Worm (Caenorhabditis elegans) whole organism, young adult: ENCODE results near the gene mfn-1.

Experiments used
- C06A6.2 ChIP-seq: fragments of 200-800 bp; sonication (Bioruptor generic); conservative IDR thresholded peaks from 2 replicates; pipeline ENCODE4 v1.3.6; 2022; ENCODE audit warnings: missing genetic modification characterization, missing compliant biosample characterization
- C17E4.6 ChIP-seq: fragments of 200-800 bp; sonication (Bioruptor generic); IDR thresholded peaks from 2 replicates; pipeline ENCODE4 v1.3.6; 2022; ENCODE audit warnings: missing genetic modification reagents, missing genetic modification characterization, missing compliant biosample characterization
- F22D6.2 ChIP-seq: sonication (generic microtip); optimal IDR thresholded peaks from 2 replicates; lab custom pipeline; 2016; ENCODE audit warnings: mild to moderate bottlenecking, missing genetic modification characterization, missing compliant biosample characterization
- F33H1.4 ChIP-seq: fragments of 200-800 bp; sonication (Bioruptor generic); IDR thresholded peaks from 2 replicates; pipeline ENCODE4 v1.3.6; 2022; ENCODE audit warnings: missing genetic modification reagents, missing genetic modification characterization, missing compliant biosample characterization
- F39B2.1 ChIP-seq: fragments of 200-800 bp; sonication (Bioruptor generic); IDR thresholded peaks from 2 replicates; pipeline ENCODE4 v1.3.6; 2022; ENCODE audit warnings: missing genetic modification reagents, missing genetic modification characterization, missing compliant biosample characterization
- F57A8.1 ChIP-seq: fragments of 200-800 bp; sonication (Bioruptor generic); optimal IDR thresholded peaks from 2 replicates; lab custom pipeline; 2018; ENCODE audit warnings: mild to moderate bottlenecking, missing genetic modification characterization, moderate library complexity, missing compliant biosample characterization
- K12H6.12 ChIP-seq: fragments of 200-800 bp; sonication (Bioruptor generic); optimal IDR thresholded peaks from 2 replicates; lab custom pipeline; 2018; ENCODE audit warnings: mild to moderate bottlenecking, missing genetic modification characterization, missing compliant biosample characterization
- Y56A3A.18 ChIP-seq: fragments of 200-800 bp; sonication (Bioruptor generic); IDR thresholded peaks from 2 replicates; pipeline ENCODE4 v1.3.6; 2022; ENCODE audit warnings: missing genetic modification reagents, missing genetic modification characterization, missing compliant biosample characterization
- Y95B8A.8 ChIP-seq: fragments of 200-800 bp; sonication (Bioruptor generic); IDR thresholded peaks from 2 replicates; pipeline ENCODE4 v1.3.6; 2022; ENCODE audit warnings: missing genetic modification reagents, missing genetic modification characterization, missing compliant biosample characterization
- aptf-3 ChIP-seq: fragments of 200-800 bp; sonication (Bioruptor generic); IDR thresholded peaks from 2 replicates; pipeline ENCODE4 v1.3.6; 2022; ENCODE audit warnings: missing genetic modification characterization, missing compliant biosample characterization
- attf-3 ChIP-seq: fragments of 200-800 bp; sonication (Bioruptor generic); conservative IDR thresholded peaks from 2 replicates; pipeline ENCODE4 v1.3.6; 2022; ENCODE audit warnings: missing genetic modification reagents, missing genetic modification characterization, missing compliant biosample characterization
- ceh-27 ChIP-seq: fragments of 200-800 bp; sonication (Bioruptor generic); optimal IDR thresholded peaks from 2 replicates; lab custom pipeline; 2018; ENCODE audit warnings: mild to moderate bottlenecking, missing genetic modification characterization, moderate library complexity, missing compliant biosample characterization
- egrh-3 ChIP-seq: fragments of 200-800 bp; sonication (Bioruptor generic); IDR thresholded peaks from 2 replicates; pipeline ENCODE4 v1.3.6; 2022; ENCODE audit warnings: missing genetic modification reagents, missing genetic modification characterization, missing compliant biosample characterization
- fkh-3 ChIP-seq: sonication (generic microtip); optimal IDR thresholded peaks from 2 replicates; lab custom pipeline; 2016; ENCODE audit warnings: mild to moderate bottlenecking, missing genetic modification characterization, missing compliant biosample characterization
- gei-17 ChIP-seq: fragments of 200-800 bp; sonication (Bioruptor generic); optimal IDR thresholded peaks from 2 replicates; lab custom pipeline; 2018; ENCODE audit warnings: mild to moderate bottlenecking, missing genetic modification characterization, missing compliant biosample characterization
- hrde-1 ChIP-seq: sonication (generic microtip); optimal IDR thresholded peaks from 2 replicates; lab custom pipeline; 2016; ENCODE audit warnings: missing genetic modification characterization, mild to moderate bottlenecking, missing compliant biosample characterization, moderate library complexity, missing genotype, missing genetic modification reagents, borderline replicate concordance
- lin-26 ChIP-seq: fragments of 200-800 bp; sonication (Bioruptor generic); IDR thresholded peaks from 2 replicates; pipeline ENCODE4 v1.3.6; 2022; ENCODE audit warnings: missing genetic modification reagents, missing genetic modification characterization, missing compliant biosample characterization
- lin-35 ChIP-seq, 3 experiments: fragments of 150-350 bp in 2 of 3; sonication (generic microtip) in 1 of 3; optimal IDR thresholded peaks; 2 replicates each; lab custom pipeline; 2014 to 2018; ENCODE audit warnings: missing biosample characterization in 3 of 3, missing genetic modification characterization in 3 of 3, missing genetic modification reagents in 3 of 3
- lin-54 ChIP-seq: fragments of 200-800 bp; sonication (Bioruptor generic); optimal IDR thresholded peaks from 2 replicates; lab custom pipeline; 2018; ENCODE audit warnings: mild to moderate bottlenecking, missing genetic modification characterization, missing compliant biosample characterization
- madf-10 ChIP-seq: sonication (generic microtip); optimal IDR thresholded peaks from 2 replicates; lab custom pipeline; 2016; ENCODE audit warnings: mild to moderate bottlenecking, missing genetic modification characterization, missing compliant biosample characterization
- madf-8 ChIP-seq: fragments of 200-800 bp; sonication (Bioruptor generic); conservative IDR thresholded peaks from 2 replicates; pipeline ENCODE4 v1.3.6; 2022; ENCODE audit warnings: missing genetic modification reagents, missing genetic modification characterization, missing compliant biosample characterization
- mcd-1 ChIP-seq: fragments of 200-800 bp; sonication (Bioruptor generic); IDR thresholded peaks from 2 replicates; pipeline ENCODE4 v1.3.6; 2022; ENCODE audit warnings: missing genetic modification reagents, missing genetic modification characterization, missing compliant biosample characterization
- mel-28 ChIP-seq: sonication (generic microtip); optimal IDR thresholded peaks from 2 replicates; lab custom pipeline; 2016; ENCODE audit warnings: borderline replicate concordance, mild to moderate bottlenecking, missing genetic modification characterization, missing compliant biosample characterization
- mes-4 ChIP-seq: sonication (generic microtip); optimal IDR thresholded peaks from 2 replicates; lab custom pipeline; 2016; ENCODE audit warnings: missing genotype, missing genetic modification characterization, missing compliant biosample characterization
- mxl-1 ChIP-seq: sonication (generic microtip); optimal IDR thresholded peaks from 2 replicates; lab custom pipeline; 2016; ENCODE audit warnings: missing genetic modification characterization, missing compliant biosample characterization
- nfya-2 ChIP-seq: fragments of 200-800 bp; sonication (Bioruptor generic); IDR thresholded peaks from 2 replicates; pipeline ENCODE4 v1.3.6; 2022; ENCODE audit warnings: missing genetic modification reagents, missing genetic modification characterization, missing compliant biosample characterization
- nhr-80 ChIP-seq: sonication (generic microtip); optimal IDR thresholded peaks from 2 replicates; lab custom pipeline; 2016; ENCODE audit warnings: missing genetic modification characterization, missing compliant biosample characterization
- rpc-1 ChIP-seq, 2 experiments: fragments of 150-350 bp in 1 of 2; sonication (generic microtip) in 1 of 2; optimal IDR thresholded peaks; 2 replicates each; lab custom pipeline; 2014 to 2018; ENCODE audit warnings: missing biosample characterization in 1 of 2, missing genetic modification characterization in 1 of 2, missing genetic modification reagents in 1 of 2, missing genotype in 1 of 2
- snpc-1.1 ChIP-seq: sonication (generic microtip); optimal IDR thresholded peaks from 2 replicates; lab custom pipeline; 2017; ENCODE audit warnings: missing genetic modification characterization, mild to moderate bottlenecking, missing compliant biosample characterization, antibody characterized with exemption, moderate library complexity, missing genotype, missing genetic modification reagents; ENCODE audit not compliant: insufficient read depth
- tbp1 ChIP-seq: fragments of 200-800 bp; sonication (Bioruptor generic); optimal IDR thresholded peaks from 2 replicates; lab custom pipeline; 2018; ENCODE audit warnings: mild to moderate bottlenecking, missing genetic modification characterization, missing compliant biosample characterization
- tlf-1 ChIP-seq: fragments of 200-800 bp; sonication (Bioruptor generic); optimal IDR thresholded peaks from 2 replicates; lab custom pipeline; 2018; ENCODE audit warnings: mild to moderate bottlenecking, missing genetic modification characterization, missing compliant biosample characterization
- xnd-1 ChIP-seq: sonication (generic microtip); optimal IDR thresholded peaks from 2 replicates; lab custom pipeline; 2016; ENCODE audit warnings: missing genotype, missing genetic modification reagents, missing genetic modification characterization, missing compliant biosample characterization
- zfh-2 ChIP-seq: fragments of 200-800 bp; sonication (Bioruptor generic); conservative IDR thresholded peaks from 2 replicates; pipeline ENCODE4 v1.3.6; 2022; ENCODE audit warnings: missing genetic modification reagents, missing genetic modification characterization, missing compliant biosample characterization
- ztf-25 ChIP-seq: fragments of 200-800 bp; sonication (Bioruptor generic); IDR thresholded peaks from 2 replicates; pipeline ENCODE4 v1.3.6; 2022; ENCODE audit warnings: missing genetic modification reagents, missing genetic modification characterization, missing compliant biosample characterization
- ztf-26 ChIP-seq: sonication (generic microtip); optimal IDR thresholded peaks from 2 replicates; lab custom pipeline; 2017; ENCODE audit warnings: missing genetic modification characterization, missing compliant biosample characterization

Gene mfn-1

ce11 chrII:11453025-11453424 lies 18.8 kb downstream of the mfn-1 start, which contains the start of gene rsp-1 (continued):
- TF ChIP-seq C06A6.2 (GFP tag; lab: Robert Waterston, UW) = peak; percentile 45; the same call in 1 of the 2 replicates
- 0 out of 2 replicates have a peak, but pooled peaks have one; percentile 49 for TF ChIP-seq Y56A3A.18
- peak; percentile 90 for TF ChIP-seq mcd-1 (GFP tag; lab: Robert Waterston, UW)
- TF ChIP-seq hrde-1 = peak; percentile 36
- TF ChIP-seq nfya-2 (GFP tag; lab: Robert Waterston, UW) = no peak
- no peak for TF ChIP-seq fkh-3 (tag; lab: Kevin White, UChicago)
- peak; percentile 93 for TF ChIP-seq lin-54 (GFP tag; lab: Kevin White, UChicago)
- no peak for TF ChIP-seq mxl-1 (tag; lab: Kevin White, UChicago)
- peak; percentile 72 for TF ChIP-seq tbp1 (GFP tag; lab: Kevin White, UChicago)
- peak; percentile 93 for TF ChIP-seq Y95B8A.8 (GFP tag; lab: Robert Waterston, UW)
- TF ChIP-seq mel-28 (tag; lab: Kevin White, UChicago) = no peak
- peak; percentile 43 for TF ChIP-seq gei-17 (GFP tag; lab: Kevin White, UChicago)
- TF ChIP-seq, all 124 proteins: peak for 73

- TF ChIP-seq rpc-1 (optimal IDR thresholded peaks at IDR 0.05; lab: Kevin White, UChicago) (no peak), rpc-1 (tag; optimal IDR thresholded peaks at IDR 0.05; lab: Kevin White, UChicago) (no peak), Y95B8A.8 (GFP tag; lab: Robert Waterston, UW) (no peak), xnd-1 (tag; lab: Kevin White, UChicago) (no peak), Y56A3A.18 (no peak), snpc-1.1 (tag; lab: Kevin White, UChicago) (no peak), F33H1.4 (GFP tag; lab: Robert Waterston, UW) (no peak), nhr-80 (no peak), tbp1 (GFP tag; lab: Kevin White, UChicago) (no peak), mes-4 (tag; lab: Kevin White, UChicago) (no peak), F39B2.1 (GFP tag; lab: Robert Waterston, UW) (no peak), tlf-1 (GFP tag; lab: Kevin White, UChicago) (no peak), ztf-25 (no peak), F22D6.2 (tag; lab: Kevin White, UChicago) (no peak), ceh-27 (no peak), attf-3 (GFP tag; lab: Robert Waterston, UW) (no peak), madf-10 (no peak), lin-26 (GFP tag; lab: Robert Waterston, UW) (no peak), aptf-3 (GFP tag; lab: Robert Waterston, UW) (no peak)
- TF ChIP-seq, all 124 proteins: peak for 0
These were observed 19.3 kb downstream of the mfn-1 start, which contains the start of gene rsp-2 for ce11 chrII:11452498-11453005. Gene rsp-2 (minus strand): TSS chrII:11452955.

- peak; percentile 28; the same call in 1 of the 2 replicates for TF ChIP-seq egrh-3 (GFP tag; lab: Robert Waterston, UW)
- TF ChIP-seq F57A8.1 = no peak
- peak; percentile 78 for TF ChIP-seq zfh-2 (GFP tag; lab: Robert Waterston, UW)
- TF ChIP-seq fkh-3 (tag; lab: Kevin White, UChicago) = peak; percentile 2
- TF ChIP-seq ztf-26 (tag; lab: Kevin White, UChicago) = no peak
These were observed 20.1 kb downstream of the mfn-1 start for ce11 chrII:11451738-11452137.

- TF ChIP-seq K12H6.12 (tag; lab: Kevin White, UChicago) (no peak), C17E4.6 (GFP tag; lab: Robert Waterston, UW) (no peak), lin-35 (GFP tag; optimal IDR thresholded peaks at IDR 0.05; lab: Kevin White, UChicago) (peak in 1 of 3 experiments; percentile 3), madf-8 (no peak)
These were observed 20.9 kb downstream of the mfn-1 start for ce11 chrII:11450882-11451281.
